Fruit fly (Drosophila melanogaster) whole organism, embryonic: Measurements from ENCODE around the gene CG42404.

ENCODE experiments used
- ATbp ChIP-seq: fragments of 200-800 bp; sonication (Bioruptor generic); optimal IDR thresholded peaks from 2 replicates; lab custom pipeline; 2017; ENCODE audit warnings: missing biosample characterization, mild to moderate bottlenecking, missing genetic modification characterization, missing genetic modification reagents
- Antp ChIP-seq: fragments of 200-800 bp; sonication (Bioruptor generic); optimal IDR thresholded peaks from 3 replicates; lab custom pipeline; 2016; ENCODE audit warnings: missing biosample characterization, missing genetic modification characterization
- Asciz ChIP-seq: fragments of 200-800 bp; sonication (Bioruptor generic); optimal IDR thresholded peaks from 2 replicates; lab custom pipeline; 2017; ENCODE audit warnings: missing biosample characterization, mild to moderate bottlenecking, missing genetic modification characterization, missing genetic modification reagents
- B-H1 ChIP-seq: fragments of 200-800 bp; sonication (Bioruptor generic); IDR thresholded peaks from 3 replicates; pipeline ENCODE4 v1.3.6; 2022; ENCODE audit warnings: missing biosample characterization, missing genetic modification characterization
- CG11504 ChIP-seq: fragments of 200-800 bp; sonication (Bioruptor generic); optimal IDR thresholded peaks from 3 replicates; lab custom pipeline; 2019; ENCODE audit warnings: missing biosample characterization, mild to moderate bottlenecking, missing genetic modification characterization, moderate library complexity
- CG1233 ChIP-seq: fragments of 200-800 bp; sonication (Bioruptor generic); optimal IDR thresholded peaks from 4 replicates; lab custom pipeline; 2018; ENCODE audit warnings: missing biosample characterization, mild to moderate bottlenecking, missing genetic modification characterization
- CG12391 ChIP-seq: fragments of 200-800 bp; sonication (Bioruptor generic); optimal IDR thresholded peaks from 3 replicates; lab custom pipeline; 2018; ENCODE audit warnings: missing biosample characterization, mild to moderate bottlenecking, missing genetic modification characterization, moderate library complexity
- CG12744 ChIP-seq: fragments of 200-800 bp; sonication (Bioruptor generic); optimal IDR thresholded peaks from 2 replicates; lab custom pipeline; 2016; ENCODE audit warnings: missing biosample characterization, missing genetic modification characterization
- CG13287 ChIP-seq: fragments of 200-800 bp; sonication (Bioruptor generic); IDR thresholded peaks from 2 replicates; pipeline ENCODE4 v1.3.6; 2022; ENCODE audit warnings: missing biosample characterization, missing genetic modification characterization; ENCODE audit not compliant: partially characterized antibody
- CG13424 ChIP-seq: fragments of 200-800 bp; sonication (Bioruptor generic); optimal IDR thresholded peaks from 2 replicates; lab custom pipeline; 2019; ENCODE audit warnings: missing biosample characterization, mild to moderate bottlenecking, missing genetic modification characterization, moderate library complexity
- CG14860 ChIP-seq: fragments of 200-800 bp; sonication (Bioruptor generic); IDR thresholded peaks from 3 replicates; pipeline ENCODE4 v1.3.6; 2022; ENCODE audit warnings: missing biosample characterization, missing genetic modification characterization; ENCODE audit not compliant: partially characterized antibody
- CG16779 ChIP-seq: fragments of 200-800 bp; sonication (Bioruptor generic); IDR thresholded peaks from 2 replicates; pipeline ENCODE4 v1.3.6; 2022; ENCODE audit warnings: missing biosample characterization, missing genetic modification characterization
- CG17912 ChIP-seq: fragments of 200-800 bp; sonication (Bioruptor generic); optimal IDR thresholded peaks from 2 replicates; lab custom pipeline; 2018; ENCODE audit warnings: missing biosample characterization, mild to moderate bottlenecking, missing genetic modification characterization
- CG1832 ChIP-seq: fragments of 200-800 bp; sonication (Bioruptor generic); optimal IDR thresholded peaks from 2 replicates; lab custom pipeline; 2017; ENCODE audit warnings: missing biosample characterization, mild to moderate bottlenecking, missing genetic modification characterization, inconsistent platforms
- CG18764 ChIP-seq: fragments of 200-800 bp; sonication (Bioruptor generic); optimal IDR thresholded peaks from 3 replicates; lab custom pipeline; 2016; ENCODE audit warnings: missing biosample characterization, missing genetic modification characterization
- CG2875 ChIP-seq: fragments of 200-800 bp; sonication (Bioruptor generic); optimal IDR thresholded peaks from 2 replicates; lab custom pipeline; 2017; ENCODE audit warnings: missing biosample characterization, mild to moderate bottlenecking, missing genetic modification characterization, missing genetic modification reagents
- CG31224 ChIP-seq: fragments of 200-800 bp; sonication (Bioruptor generic); IDR thresholded peaks from 2 replicates; pipeline ENCODE4 v1.3.6; 2022; ENCODE audit warnings: missing biosample characterization, missing genetic modification characterization
- CG3163 ChIP-seq: fragments of 200-800 bp; sonication (Bioruptor generic); optimal IDR thresholded peaks from 3 replicates; lab custom pipeline; 2016; ENCODE audit warnings: missing biosample characterization, missing genetic modification characterization
- CG32767 ChIP-seq: fragments of 200-800 bp; sonication (Bioruptor generic); IDR thresholded peaks from 2 replicates; pipeline ENCODE4 v1.3.6; 2022; ENCODE audit warnings: missing biosample characterization, missing genetic modification characterization
- CG7745 ChIP-seq: fragments of 200-800 bp; sonication (Bioruptor generic); optimal IDR thresholded peaks from 2 replicates; lab custom pipeline; 2018; ENCODE audit warnings: missing biosample characterization, mild to moderate bottlenecking, missing genetic modification characterization, moderate library complexity
- CG8290 ChIP-seq, 3 experiments: fragments of 200-800 bp; sonication (Bioruptor generic); optimal IDR thresholded peaks; 2 replicates each; lab custom pipeline; 2016 to 2019; ENCODE audit warnings: missing biosample characterization in 3 of 3, missing genetic modification characterization in 3 of 3, mild to moderate bottlenecking in 2 of 3, moderate library complexity in 1 of 3
- CTCF ChIP-seq: fragments of 200-800 bp; sonication (Bioruptor generic); optimal IDR thresholded peaks from 2 replicates; lab custom pipeline; 2017; ENCODE audit warnings: missing biosample characterization, mild to moderate bottlenecking, missing genetic modification characterization, moderate library complexity
- D19B ChIP-seq: fragments of 200-800 bp; sonication (Bioruptor generic); optimal IDR thresholded peaks from 2 replicates; lab custom pipeline; 2017; ENCODE audit warnings: missing biosample characterization, mild to moderate bottlenecking, missing genetic modification characterization
- Fer2 ChIP-seq: fragments of 200-800 bp; sonication (Bioruptor generic); optimal IDR thresholded peaks from 2 replicates; lab custom pipeline; 2018; ENCODE audit warnings: missing biosample characterization, mild to moderate bottlenecking, missing genetic modification characterization, moderate library complexity
- H15 ChIP-seq: fragments of 200-800 bp; sonication (Bioruptor generic); IDR thresholded peaks from 3 replicates; pipeline ENCODE4 v1.3.6; 2022; ENCODE audit warnings: missing biosample characterization, missing genetic modification characterization
- HLH3B ChIP-seq: fragments of 200-800 bp; sonication (Bioruptor generic); IDR thresholded peaks from 2 replicates; pipeline ENCODE4 v1.3.6; 2022; ENCODE audit warnings: missing biosample characterization, missing genetic modification characterization
- Hand ChIP-seq: fragments of 200-800 bp; sonication (Bioruptor generic); optimal IDR thresholded peaks from 2 replicates; lab custom pipeline; 2017; ENCODE audit warnings: mild to moderate bottlenecking, missing biosample characterization, missing genetic modification reagents, missing genetic modification characterization
- Hmr ChIP-seq: fragments of 200-800 bp; sonication (Bioruptor generic); optimal IDR thresholded peaks from 3 replicates; lab custom pipeline; 2017; ENCODE audit warnings: mild to moderate bottlenecking, missing biosample characterization, missing genetic modification reagents, missing genetic modification characterization
- Lhr ChIP-seq: fragments of 200-800 bp; sonication (Bioruptor generic); optimal IDR thresholded peaks from 3 replicates; lab custom pipeline; 2017; ENCODE audit warnings: mild to moderate bottlenecking, missing biosample characterization, missing genetic modification reagents, missing genetic modification characterization
- NFAT ChIP-seq: fragments of 200-800 bp; sonication (Bioruptor generic); IDR thresholded peaks from 2 replicates; pipeline ENCODE4 v1.3.6; 2022; ENCODE audit warnings: missing biosample characterization, missing genetic modification characterization
- Neu2 ChIP-seq: fragments of 200-800 bp; sonication (Bioruptor generic); optimal IDR thresholded peaks from 3 replicates; lab custom pipeline; 2016; ENCODE audit warnings: missing biosample characterization, missing genetic modification characterization, borderline replicate concordance
- Sry-β ChIP-seq: fragments of 200-800 bp; sonication (Bioruptor generic); optimal IDR thresholded peaks from 2 replicates; lab custom pipeline; 2018; ENCODE audit warnings: missing biosample characterization, mild to moderate bottlenecking, missing genetic modification characterization, moderate library complexity
- Sry-δ ChIP-seq: fragments of 200-800 bp; sonication (Bioruptor generic); optimal IDR thresholded peaks from 2 replicates; lab custom pipeline; 2016; ENCODE audit warnings: missing biosample characterization, missing genetic modification characterization
- Xbp1 ChIP-seq: fragments of 200-800 bp; sonication (Bioruptor generic); optimal IDR thresholded peaks from 3 replicates; lab custom pipeline; 2016; ENCODE audit warnings: missing biosample characterization, mild to moderate bottlenecking, missing genetic modification characterization
- YL-1 ChIP-seq: fragments of 200-800 bp; sonication (Bioruptor generic); optimal IDR thresholded peaks from 3 replicates; lab custom pipeline; 2017; ENCODE audit warnings: missing biosample characterization, mild to moderate bottlenecking, missing genetic modification characterization
- al ChIP-seq: fragments of 200-800 bp; sonication (Bioruptor generic); IDR thresholded peaks from 2 replicates; pipeline ENCODE4 v1.3.6; 2022; ENCODE audit warnings: missing biosample characterization, missing genetic modification characterization
- chif ChIP-seq, 2 experiments: fragments of 200-800 bp; sonication (Bioruptor generic); optimal IDR thresholded peaks; 3 replicates each; lab custom pipeline; 2016; ENCODE audit warnings: missing biosample characterization in 2 of 2, missing genetic modification characterization in 2 of 2
- crc ChIP-seq: fragments of 200-800 bp; sonication (Bioruptor generic); optimal IDR thresholded peaks from 2 replicates; lab custom pipeline; 2016; ENCODE audit warnings: missing biosample characterization, missing genetic modification characterization
- dan ChIP-seq: fragments of 200-800 bp; sonication (Bioruptor generic); IDR thresholded peaks from 2 replicates; pipeline ENCODE4 v1.3.6; 2022; ENCODE audit warnings: missing biosample characterization, missing genetic modification characterization
- fd96Cb ChIP-seq: fragments of 200-800 bp; sonication (Bioruptor generic); optimal IDR thresholded peaks from 2 replicates; lab custom pipeline; 2018; ENCODE audit warnings: missing biosample characterization, mild to moderate bottlenecking, missing genetic modification characterization, moderate library complexity
- fu2 ChIP-seq: fragments of 200-800 bp; sonication (Bioruptor generic); optimal IDR thresholded peaks from 2 replicates; lab custom pipeline; 2016; ENCODE audit warnings: missing biosample characterization, missing genetic modification characterization
- kni ChIP-seq: fragments of 200-800 bp; sonication (Bioruptor generic); optimal IDR thresholded peaks from 3 replicates; lab custom pipeline; 2017; ENCODE audit warnings: mild to moderate bottlenecking, missing biosample characterization, missing genetic modification reagents, missing genetic modification characterization
- lola ChIP-seq, 3 experiments: fragments of >200 bp in 2 of 3; fragments of 200-800 bp in 1 of 3; sonication (Bioruptor generic) in 1 of 3; optimal IDR thresholded peaks; 2 replicates each; lab custom pipeline; 2017 to 2019; ENCODE audit warnings: missing biosample characterization in 3 of 3, missing genetic modification characterization in 3 of 3, mild to moderate bottlenecking in 1 of 3, moderate library complexity in 1 of 3
- stwl ChIP-seq: fragments of 200-800 bp; sonication (Bioruptor generic); optimal IDR thresholded peaks from 3 replicates; lab custom pipeline; 2018; ENCODE audit warnings: missing biosample characterization, mild to moderate bottlenecking, missing genetic modification characterization, moderate library complexity
- sug ChIP-seq: fragments of 200-800 bp; optimal IDR thresholded peaks from 2 replicates; lab custom pipeline; 2019; ENCODE audit warnings: missing biosample characterization, mild to moderate bottlenecking, missing genetic modification characterization, moderate library complexity
- tx ChIP-seq: fragments of 200-800 bp; sonication (Bioruptor generic); optimal IDR thresholded peaks from 2 replicates; lab custom pipeline; 2016; ENCODE audit warnings: missing biosample characterization, missing genetic modification characterization
- vnd ChIP-seq: fragments of 200-800 bp; sonication (Bioruptor generic); IDR thresholded peaks from 3 replicates; pipeline ENCODE4 v1.3.6; 2022; ENCODE audit warnings: missing biosample characterization, missing genetic modification characterization; ENCODE audit not compliant: partially characterized antibody

CG42404 gene

DNA sequence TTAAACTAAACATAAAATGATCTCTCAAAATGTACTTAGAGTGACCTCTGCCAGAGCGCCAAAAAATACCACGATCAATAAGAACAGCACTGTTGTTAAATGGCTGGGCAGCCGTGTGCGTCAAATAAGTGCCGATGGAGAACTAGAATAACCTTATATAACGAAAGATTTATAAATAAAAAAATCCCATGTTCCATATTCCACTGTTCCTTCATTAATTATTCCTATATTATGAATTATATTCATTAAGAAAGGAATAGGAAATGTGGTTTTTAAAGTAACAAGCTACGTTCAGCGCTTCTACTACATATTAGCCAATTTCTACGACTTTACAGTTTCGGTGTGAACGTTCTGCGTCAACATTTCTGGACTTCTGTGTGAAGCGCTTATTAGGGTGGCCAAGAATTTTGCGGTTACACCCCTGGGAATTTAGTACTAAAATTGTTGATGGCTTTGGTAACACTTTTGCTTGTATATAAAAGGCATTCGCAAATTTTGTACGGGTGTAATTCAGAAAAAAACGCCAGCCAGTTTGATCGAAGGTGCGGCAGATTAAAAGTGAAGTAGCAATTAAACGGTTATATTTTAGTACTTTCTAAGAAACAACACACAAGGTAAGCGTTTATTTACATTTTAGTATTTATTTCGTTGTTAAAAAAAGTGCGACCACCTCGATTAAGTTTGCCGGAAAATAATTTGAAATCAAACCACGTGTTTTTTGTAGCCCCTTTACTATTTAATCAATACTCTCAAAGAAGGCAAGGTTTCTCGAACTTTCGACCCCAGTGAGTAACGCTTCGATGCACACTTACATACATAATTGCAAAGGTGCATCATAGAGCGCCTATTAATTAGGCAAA, 7.5 kb upstream of the CG42404 start, which contains the start of the genes tefu and Hsc70-4 (continued):
- TF ChIP-seq CG31224 (GFP tag; lab: Robert Waterston, UW): peak; percentile 53; the same call in 1 of the 2 replicates
- peak; percentile 53 for TF ChIP-seq Sry-δ (GFP tag; lab: Kevin White, UChicago)
- peak; percentile 98 for TF ChIP-seq CG17912 (GFP tag; lab: Kevin White, UChicago)
- no peak for TF ChIP-seq Neu2 (GFP tag; lab: Kevin White, UChicago)
- TF ChIP-seq dan (GFP tag; lab: Robert Waterston, UW): 0 out of 2 replicates have a peak, but pooled peaks have one; percentile 44
- peak; percentile 31 for TF ChIP-seq CG13287 (GFP tag; lab: Robert Waterston, UW)
- peak; percentile 60; the same call in 1 of the 2 replicates for TF ChIP-seq CG32767 (GFP tag; lab: Robert Waterston, UW)
- TF ChIP-seq lola (GFP tag; optimal IDR thresholded peaks at IDR 0.05; lab: Kevin White, UChicago): peak in 2 of 3 experiments; percentile 64 to 93
- TF ChIP-seq kni (GFP tag; lab: Kevin White, UChicago): peak; percentile 54
- TF ChIP-seq Xbp1 (GFP tag; lab: Kevin White, UChicago): peak; percentile 90
- peak; percentile 86 for TF ChIP-seq CG12391 (tag; lab: Kevin White, UChicago)
- TF ChIP-seq CG14860 (GFP tag; lab: Robert Waterston, UW): no peak
- TF ChIP-seq Hmr: peak; percentile 14
- TF ChIP-seq fu2 (GFP tag; lab: Kevin White, UChicago): peak; percentile 48
- TF ChIP-seq D19B: peak; percentile 42
- TF ChIP-seq H15 (GFP tag; lab: Robert Waterston, UW): peak; percentile 72; the same call in 2 of the 3 replicates
- no peak for TF ChIP-seq CTCF (GFP tag; lab: Kevin White, UChicago)
- peak; percentile 69 for TF ChIP-seq Antp (GFP tag; lab: Kevin White, UChicago)
- TF ChIP-seq CG8290 (GFP tag; optimal IDR thresholded peaks at IDR 0.05; lab: Kevin White, UChicago): peak; percentile 79
- peak in 1 of 2 experiments; percentile 72 for TF ChIP-seq CG8290 (tag; optimal IDR thresholded peaks at IDR 0.05; lab: Kevin White, UChicago)
- peak; percentile 80 for TF ChIP-seq fd96Cb (tag; lab: Kevin White, UChicago)
- peak; percentile 95 for TF ChIP-seq Lhr (GFP tag; lab: Kevin White, UChicago)
- peak; percentile 73 for TF ChIP-seq B-H1
- peak; percentile 70 for TF ChIP-seq stwl (tag; lab: Kevin White, UChicago)
- TF ChIP-seq CG1233 (GFP tag; lab: Kevin White, UChicago): peak; percentile 61
- peak; percentile 8 for TF ChIP-seq crc (GFP tag; lab: Kevin White, UChicago)
- no peak for TF ChIP-seq CG16779 (GFP tag; lab: Robert Waterston, UW)
- peak; percentile 41 for TF ChIP-seq CG7745
- peak; percentile 21 for TF ChIP-seq Fer2
- no peak for TF ChIP-seq CG2875 (GFP tag; lab: Kevin White, UChicago)
- TF ChIP-seq sug (tag; lab: Kevin White, UChicago): peak; percentile 75
- TF ChIP-seq CG18764: peak; percentile 67
- TF ChIP-seq CG11504 (tag; lab: Kevin White, UChicago): no peak
- TF ChIP-seq chif (GFP tag; optimal IDR thresholded peaks at IDR 0.05; lab: Kevin White, UChicago): peak in 1 of 2 experiments; percentile 83
- TF ChIP-seq NFAT (GFP tag; lab: Robert Waterston, UW): peak; percentile 59
- TF ChIP-seq al (GFP tag; lab: Robert Waterston, UW): peak; percentile 82
- peak; percentile 73 for TF ChIP-seq CG13424 (tag; lab: Kevin White, UChicago)
- TF ChIP-seq Sry-β (GFP tag; lab: Kevin White, UChicago): peak; percentile 62
- TF ChIP-seq ATbp: peak; percentile 31
- peak; percentile 13 for TF ChIP-seq CG12744 (GFP tag; lab: Kevin White, UChicago)
- TF ChIP-seq Hand (GFP tag; lab: Kevin White, UChicago): no peak
- TF ChIP-seq vnd (GFP tag; lab: Robert Waterston, UW): no peak
- no peak for TF ChIP-seq Asciz
- TF ChIP-seq CG1832 (GFP tag; lab: Kevin White, UChicago): no peak
- peak; percentile 53 for TF ChIP-seq CG3163 (GFP tag; lab: Kevin White, UChicago)
- TF ChIP-seq YL-1 (GFP tag; lab: Kevin White, UChicago): peak; percentile 44
- peak; percentile 60 for TF ChIP-seq tx (GFP tag; lab: Kevin White, UChicago)
- peak; percentile 65; the same call in 1 of the 2 replicates for TF ChIP-seq HLH3B
